Fruit fly (Drosophila melanogaster) S2 (cell line): ENCODE results near the gene CG7362.

Source experiments
- CG8478 ChIP-seq: fragments of >200 bp; optimal IDR thresholded peaks from 2 replicates; lab custom pipeline; 2018
- CTCF ChIP-seq, 2 experiments: fragments of >200 bp; optimal IDR thresholded peaks; 2 replicates each; lab custom pipeline; 2018

- no peak for TF ChIP-seq CTCF (optimal IDR thresholded peaks at IDR 0.05; lab: Kevin White, UChicago)
- TF ChIP-seq CG8478 = no peak
These were observed 33.4 kb downstream of the CG7362 start for dm6 chr3R:14720885-14721284.
